Worm (Caenorhabditis elegans) whole organism, L4 larva: ENCODE results near the gene atx-3.
A peak's percentile ranks its signal among the peaks of the same experiment; 100 is the strongest.

Experiments used
- D1046.2 ChIP-seq: fragments of 200-800 bp; sonication (Bioruptor generic); IDR thresholded peaks from 2 replicates; pipeline ENCODE4 v1.3.6; 2022; ENCODE audit warnings: missing genetic modification characterization, missing compliant biosample characterization
- F44E2.7 ChIP-seq: fragments of 200-800 bp; sonication (Bioruptor generic); IDR thresholded peaks from 2 replicates; pipeline ENCODE4 v2.1.2; 2022; ENCODE audit warnings: missing genetic modification characterization, missing compliant biosample characterization
- F49E8.2 ChIP-seq: sonication (generic microtip); optimal IDR thresholded peaks from 2 replicates; lab custom pipeline; 2016; ENCODE audit warnings: missing compliant biosample characterization, mild to moderate bottlenecking, missing genetic modification characterization, borderline replicate concordance
- R02D3.7 ChIP-seq: fragments of 150-350 bp; sonication (generic microtip); optimal IDR thresholded peaks from 3 replicates; lab custom pipeline; 2014; ENCODE audit warnings: missing biosample characterization, missing genetic modification characterization
- T20F7.1 ChIP-seq: fragments of 200-800 bp; sonication (Bioruptor generic); optimal IDR thresholded peaks from 2 replicates; lab custom pipeline; 2018; ENCODE audit warnings: mild to moderate bottlenecking, missing genetic modification characterization, missing compliant biosample characterization
- Y105C5A.15 ChIP-seq: fragments of 200-800 bp; sonication (Bioruptor generic); IDR thresholded peaks from 2 replicates; pipeline ENCODE4 v1.3.6; 2022; ENCODE audit warnings: missing genetic modification characterization, missing compliant biosample characterization
- ZK546.5 ChIP-seq, 2 experiments: sonication (generic microtip); optimal IDR thresholded peaks; 2 replicates each; lab custom pipeline; 2017; ENCODE audit warnings: missing biosample characterization in 2 of 2, missing genetic modification characterization in 2 of 2
- ama-1 ChIP-seq: fragments of 150-350 bp; optimal IDR thresholded peaks from 2 replicates; lab custom pipeline; 2014; ENCODE audit warnings: inconsistent platforms, mixed read lengths
- attf-4 ChIP-seq: sonication (generic microtip); optimal IDR thresholded peaks from 3 replicates; lab custom pipeline; 2017; ENCODE audit warnings: missing biosample characterization, missing genetic modification characterization
- ceh-32 ChIP-seq: sonication (generic microtip); optimal IDR thresholded peaks from 2 replicates; lab custom pipeline; 2016; ENCODE audit warnings: mild to moderate bottlenecking, missing genetic modification characterization, missing compliant biosample characterization; ENCODE audit not compliant: poor library complexity
- ceh-62 ChIP-seq: sonication (generic microtip); optimal IDR thresholded peaks from 2 replicates; lab custom pipeline; 2017; ENCODE audit warnings: missing biosample characterization, missing genetic modification characterization
- ceh-82 ChIP-seq: sonication (generic microtip); optimal IDR thresholded peaks from 2 replicates; lab custom pipeline; 2017; ENCODE audit warnings: missing biosample characterization, missing genetic modification characterization
- daf-12 ChIP-seq: fragments of 150-350 bp; optimal IDR thresholded peaks from 2 replicates; lab custom pipeline; 2014; ENCODE audit warnings: missing biosample characterization, missing genetic modification reagents, missing genetic modification characterization
- daf-8 ChIP-seq: fragments of 200-800 bp; sonication (Bioruptor generic); IDR thresholded peaks from 2 replicates; pipeline ENCODE4 v1.3.6; 2022; ENCODE audit warnings: missing genetic modification characterization, missing compliant biosample characterization
- dpl-1 ChIP-seq: fragments of 150-350 bp; optimal IDR thresholded peaks from 2 replicates; lab custom pipeline; 2014; ENCODE audit warnings: missing biosample characterization, missing genetic modification reagents, missing genetic modification characterization
- gei-8 ChIP-seq: fragments of 200-800 bp; sonication (Bioruptor generic); optimal IDR thresholded peaks from 2 replicates; lab custom pipeline; 2018; ENCODE audit warnings: mild to moderate bottlenecking, missing genetic modification characterization, missing compliant biosample characterization
- hlh-30 ChIP-seq: sonication (generic microtip); optimal IDR thresholded peaks from 2 replicates; lab custom pipeline; 2017; ENCODE audit warnings: antibody characterized with exemption, mild to moderate bottlenecking, missing genetic modification characterization, missing compliant biosample characterization; ENCODE audit not compliant: insufficient read depth
- lim-7 ChIP-seq: fragments of 200-800 bp; sonication (Bioruptor generic); IDR thresholded peaks from 2 replicates; pipeline ENCODE4 v1.3.6; 2022; ENCODE audit warnings: missing genetic modification characterization, missing compliant biosample characterization
- lin-1 ChIP-seq: fragments of 200-800 bp; sonication (Bioruptor generic); IDR thresholded peaks from 2 replicates; pipeline ENCODE4 v1.3.6; 2022; ENCODE audit warnings: missing genetic modification reagents, missing genetic modification characterization, missing compliant biosample characterization
- lin-15B ChIP-seq: fragments of 150-350 bp; sonication (generic microtip); optimal IDR thresholded peaks from 3 replicates; lab custom pipeline; 2014; ENCODE audit warnings: missing biosample characterization, missing genetic modification characterization
- lin-29 ChIP-seq: fragments of 200-800 bp; sonication (Bioruptor generic); IDR thresholded peaks from 2 replicates; pipeline ENCODE4 v1.3.6; 2022; ENCODE audit warnings: missing genetic modification reagents, missing genetic modification characterization, missing compliant biosample characterization
- lin-38 ChIP-seq: fragments of 200-800 bp; sonication (Bioruptor generic); IDR thresholded peaks from 2 replicates; pipeline ENCODE4 v1.3.6; 2022; ENCODE audit warnings: missing genetic modification reagents, missing genetic modification characterization, missing compliant biosample characterization
- lir-3 ChIP-seq: sonication (generic microtip); optimal IDR thresholded peaks from 2 replicates; lab custom pipeline; 2016; ENCODE audit warnings: mild to moderate bottlenecking, missing genetic modification characterization, missing compliant biosample characterization
- mdt-29 ChIP-seq: fragments of 200-800 bp; sonication (Bioruptor generic); IDR thresholded peaks from 2 replicates; pipeline ENCODE4 v1.3.6; 2022; ENCODE audit warnings: missing genetic modification reagents, missing genetic modification characterization, missing compliant biosample characterization
- mes-2 ChIP-seq: sonication (generic microtip); optimal IDR thresholded peaks from 2 replicates; lab custom pipeline; 2016; ENCODE audit warnings: missing genotype, mild to moderate bottlenecking, missing genetic modification characterization, missing compliant biosample characterization; ENCODE audit not compliant: poor library complexity, severe bottlenecking
- mxl-3 ChIP-seq: fragments of 200-800 bp; sonication (Bioruptor generic); optimal IDR thresholded peaks from 2 replicates; lab custom pipeline; 2018; ENCODE audit warnings: mild to moderate bottlenecking, missing genetic modification characterization, missing compliant biosample characterization
- nhr-10 ChIP-seq: fragments of 150-350 bp; optimal IDR thresholded peaks from 2 replicates; lab custom pipeline; 2014; ENCODE audit warnings: missing biosample characterization, missing genetic modification characterization
- nhr-111 ChIP-seq: fragments of 200-800 bp; sonication (Bioruptor generic); optimal IDR thresholded peaks from 2 replicates; lab custom pipeline; 2018; ENCODE audit warnings: mild to moderate bottlenecking, missing genetic modification characterization, missing compliant biosample characterization
- nhr-237 ChIP-seq: sonication (generic microtip); optimal IDR thresholded peaks from 2 replicates; lab custom pipeline; 2017; ENCODE audit warnings: missing biosample characterization, missing genetic modification characterization
- nhr-28 ChIP-seq: fragments of 150-350 bp; optimal IDR thresholded peaks from 2 replicates; lab custom pipeline; 2014; ENCODE audit warnings: missing biosample characterization, missing genetic modification characterization
- nhr-48 ChIP-seq: sonication (generic microtip); optimal IDR thresholded peaks from 2 replicates; lab custom pipeline; 2016; ENCODE audit warnings: mild to moderate bottlenecking, missing genetic modification characterization, missing compliant biosample characterization
- nhr-77 ChIP-seq: fragments of 150-350 bp; optimal IDR thresholded peaks from 2 replicates; lab custom pipeline; 2014; ENCODE audit warnings: missing biosample characterization, missing genetic modification characterization
- set-16 ChIP-seq: fragments of 200-800 bp; sonication (Bioruptor generic); IDR thresholded peaks from 2 replicates; pipeline ENCODE4 v1.3.6; 2022; ENCODE audit warnings: missing genetic modification reagents, missing genetic modification characterization, missing compliant biosample characterization
- skn-1 ChIP-seq: fragments of 150-350 bp; optimal IDR thresholded peaks from 2 replicates; lab custom pipeline; 2014; ENCODE audit warnings: missing biosample characterization, missing genetic modification characterization
- snpc-1.2 ChIP-seq: fragments of 200-800 bp; sonication (Bioruptor generic); IDR thresholded peaks from 2 replicates; pipeline ENCODE4 v1.3.6; 2022; ENCODE audit warnings: missing genetic modification reagents, missing genetic modification characterization, missing compliant biosample characterization
- snpc-4 ChIP-seq: fragments of 150-350 bp; optimal IDR thresholded peaks from 2 replicates; lab custom pipeline; 2014; ENCODE audit warnings: missing biosample characterization, missing genetic modification characterization
- spr-3 ChIP-seq: fragments of 200-800 bp; sonication (Bioruptor generic); optimal IDR thresholded peaks from 2 replicates; lab custom pipeline; 2018; ENCODE audit warnings: mild to moderate bottlenecking, missing genetic modification characterization, missing compliant biosample characterization
- tag-97 ChIP-seq: fragments of 200-800 bp; sonication (Bioruptor generic); IDR thresholded peaks from 2 replicates; pipeline ENCODE4 v1.3.6; 2022; ENCODE audit warnings: missing genetic modification characterization, missing compliant biosample characterization
- tra-1 ChIP-seq: fragments of 200-800 bp; sonication (Bioruptor generic); IDR thresholded peaks from 2 replicates; pipeline ENCODE4 v1.3.6; 2022; ENCODE audit warnings: missing genetic modification reagents, missing genetic modification characterization, missing compliant biosample characterization
- unc-62 ChIP-seq, 3 experiments: fragments of 150-350 bp in 1 of 3; sonication (generic microtip); optimal IDR thresholded peaks in 2 of 3; peaks in 1 of 3; 1 replicate in 1 of 3; 2 replicates in 2 of 3; lab custom pipeline; 2014 to 2017; ENCODE audit warnings: missing biosample characterization in 3 of 3, missing genetic modification characterization in 3 of 3, missing genetic modification reagents in 3 of 3, missing genotype in 1 of 3
- zfp-3 ChIP-seq: fragments of 200-800 bp; sonication (Bioruptor generic); conservative IDR thresholded peaks from 2 replicates; pipeline ENCODE4 v1.3.6; 2022; ENCODE audit warnings: missing genetic modification reagents, missing genetic modification characterization, missing compliant biosample characterization
- zip-11 ChIP-seq: fragments of 200-800 bp; sonication (Bioruptor generic); IDR thresholded peaks from 2 replicates; pipeline ENCODE4 v1.3.6; 2022; ENCODE audit warnings: missing genetic modification characterization, missing compliant biosample characterization
- ztf-11 ChIP-seq: fragments of 150-350 bp; optimal IDR thresholded peaks from 2 replicates; lab custom pipeline; 2014; ENCODE audit warnings: missing biosample characterization, missing genetic modification characterization
- ztf-7 ChIP-seq: fragments of 150-350 bp; optimal IDR thresholded peaks from 2 replicates; lab custom pipeline; 2014; ENCODE audit warnings: missing biosample characterization, missing genetic modification characterization

Gene atx-3

ce11 chrV:15569702-15570430, 7.4 kb downstream of the atx-3 start, which contains the start of gene lsm-5 (continued):
- TF ChIP-seq tag-97 (GFP tag; lab: Robert Waterston, UW) = no peak
- peak; percentile 46 for TF ChIP-seq hlh-30 (tag; lab: Kevin White, UChicago)
- peak; percentile 96 for TF ChIP-seq T20F7.1
- TF ChIP-seq ZK546.5 (tag; optimal IDR thresholded peaks at IDR 0.05; lab: Kevin White, UChicago) = no peak
- TF ChIP-seq nhr-77 (tag; lab: Kevin White, UChicago) = peak; percentile 56
- no peak for TF ChIP-seq skn-1 (tag; lab: Kevin White, UChicago)

- no peak for TF ChIP-seq unc-62 (GFP tag; optimal IDR thresholded peaks at IDR 0.05 in 1 of 2; lab: Kevin White, UChicago)
- no peak for TF ChIP-seq unc-62 (tag; optimal IDR thresholded peaks at IDR 0.05; lab: Kevin White, UChicago)
- TF ChIP-seq lin-15B (tag; lab: Kevin White, UChicago) = no peak
- TF ChIP-seq R02D3.7 (tag; lab: Kevin White, UChicago) = no peak
- TF ChIP-seq daf-8 = no peak
- TF ChIP-seq skn-1 (tag; lab: Kevin White, UChicago) = no peak
- no peak for TF ChIP-seq ztf-7
- TF ChIP-seq daf-12 (tag; lab: Kevin White, UChicago) = no peak
- TF ChIP-seq F44E2.7 (GFP tag; lab: Robert Waterston, UW) = no peak
- TF ChIP-seq D1046.2 (GFP tag; lab: Robert Waterston, UW) = no peak
- TF ChIP-seq zip-11 (GFP tag; lab: Robert Waterston, UW) = no peak
- no peak for TF ChIP-seq lim-7 (GFP tag; lab: Robert Waterston, UW)
- no peak for TF ChIP-seq ama-1 (lab: Kevin White, UChicago)
- no peak for TF ChIP-seq attf-4 (tag; lab: Kevin White, UChicago)
- no peak for TF ChIP-seq set-16 (GFP tag; lab: Robert Waterston, UW)
- no peak for TF ChIP-seq nhr-111 (GFP tag; lab: Kevin White, UChicago)
- TF ChIP-seq nhr-28 (tag; lab: Kevin White, UChicago) = no peak
- TF ChIP-seq ceh-32 = no peak
- no peak for TF ChIP-seq snpc-4 (tag; lab: Kevin White, UChicago)
- no peak for TF ChIP-seq tag-97 (GFP tag; lab: Robert Waterston, UW)
- TF ChIP-seq spr-3 = no peak
Measured at ce11 chrV:15568381-15568780, 8.9 kb downstream of the atx-3 start.

- no peak for TF ChIP-seq lin-29 (GFP tag; lab: Robert Waterston, UW)
- TF ChIP-seq nhr-48 (tag; lab: Kevin White, UChicago) = no peak
- TF ChIP-seq tra-1 (GFP tag; lab: Robert Waterston, UW) = no peak
- peak in 1 of 2 experiments; percentile 32 for TF ChIP-seq unc-62 (GFP tag; optimal IDR thresholded peaks at IDR 0.05 in 1 of 2; lab: Kevin White, UChicago)
- TF ChIP-seq unc-62 (tag; optimal IDR thresholded peaks at IDR 0.05; lab: Kevin White, UChicago) = no peak
- TF ChIP-seq ZK546.5 (tag; optimal IDR thresholded peaks at IDR 0.05; lab: Kevin White, UChicago) = no peak
- TF ChIP-seq mxl-3 (GFP tag; lab: Kevin White, UChicago) = no peak
- no peak for TF ChIP-seq dpl-1 (GFP tag; lab: Kevin White, UChicago)
- no peak for TF ChIP-seq F49E8.2
- no peak for TF ChIP-seq ztf-11 (tag; lab: Kevin White, UChicago)
- TF ChIP-seq ama-1 (lab: Kevin White, UChicago) = peak; percentile 52
Measured at ce11 chrV:15567344-15567804, 9.9 kb downstream of the atx-3 start, which contains the start of gene acs-2. Gene acs-2, plus strand, starts transcription at chrV:15567394.

- TF ChIP-seq mdt-29 (GFP tag; lab: Robert Waterston, UW) = peak; percentile 69; the same call in 1 of the 2 replicates
- TF ChIP-seq lir-3 (tag; lab: Kevin White, UChicago) = no peak
- no peak for TF ChIP-seq Y105C5A.15 (GFP tag; lab: Robert Waterston, UW)
- TF ChIP-seq lin-38 (GFP tag; lab: Robert Waterston, UW) = no peak
- TF ChIP-seq lin-1 = no peak
- TF ChIP-seq ceh-62 (tag; lab: Kevin White, UChicago) = no peak
- no peak for TF ChIP-seq nhr-237 (tag; lab: Kevin White, UChicago)
- TF ChIP-seq nhr-10 = peak; percentile 67
- TF ChIP-seq ceh-82 (tag; lab: Kevin White, UChicago) = no peak
- no peak for TF ChIP-seq zfp-3 (GFP tag; lab: Robert Waterston, UW)
- TF ChIP-seq gei-8 (GFP tag; lab: Kevin White, UChicago) = no peak
- TF ChIP-seq lin-15B (tag; lab: Kevin White, UChicago) = no peak
- peak; percentile 97 for TF ChIP-seq hlh-30 (tag; lab: Kevin White, UChicago)
- no peak for TF ChIP-seq snpc-1.2 (GFP tag; lab: Robert Waterston, UW)
- peak; percentile 63 for TF ChIP-seq mes-2 (tag; lab: Kevin White, UChicago)
Measured at ce11 chrV:15566511-15567178, 10.6 kb downstream of the atx-3 start.
